Fruit fly (Drosophila melanogaster) whole organism, adult: ENCODE measurements around the gene CG7191.
A peak's percentile ranks its signal among the peaks of the same experiment; 100 is the strongest.

Experiments used
- CG11617 ChIP-seq: fragments of 200-800 bp; sonication (Bioruptor generic); optimal IDR thresholded peaks from 2 replicates; lab custom pipeline; 2017; ENCODE audit warnings: mild to moderate bottlenecking, missing biosample characterization, missing genetic modification reagents, missing genetic modification characterization
- CG12768 ChIP-seq: fragments of 200-800 bp; sonication (Bioruptor generic); optimal IDR thresholded peaks from 2 replicates; lab custom pipeline; 2017; ENCODE audit warnings: missing biosample characterization, missing genetic modification characterization, mild to moderate bottlenecking, moderate library complexity, missing genetic modification reagents
- CG14711 ChIP-seq: fragments of 200-800 bp; sonication (Bioruptor generic); optimal IDR thresholded peaks from 2 replicates; lab custom pipeline; 2018; ENCODE audit warnings: missing biosample characterization, mild to moderate bottlenecking, missing genetic modification characterization, moderate library complexity
- CG1620 ChIP-seq: fragments of 200-800 bp; sonication (Bioruptor generic); optimal IDR thresholded peaks from 2 replicates; lab custom pipeline; 2016; ENCODE audit warnings: missing biosample characterization, missing genetic modification characterization
- CG33017 ChIP-seq: fragments of 200-800 bp; sonication (Bioruptor generic); optimal IDR thresholded peaks from 2 replicates; lab custom pipeline; 2018; ENCODE audit warnings: missing biosample characterization, mild to moderate bottlenecking, missing genetic modification characterization, moderate library complexity
- CG5204 ChIP-seq: fragments of 200-800 bp; sonication (Bioruptor generic); optimal IDR thresholded peaks from 2 replicates; lab custom pipeline; 2016; ENCODE audit warnings: missing biosample characterization, missing genetic modification characterization
- CG7045 ChIP-seq: fragments of 200-800 bp; sonication (Bioruptor generic); optimal IDR thresholded peaks from 2 replicates; lab custom pipeline; 2017; ENCODE audit warnings: missing biosample characterization, mild to moderate bottlenecking, missing genetic modification characterization
- CG7101 ChIP-seq: fragments of 200-800 bp; sonication (Bioruptor generic); optimal IDR thresholded peaks from 2 replicates; lab custom pipeline; 2018; ENCODE audit warnings: missing biosample characterization, mild to moderate bottlenecking, missing genetic modification characterization, moderate library complexity
- Clk ChIP-seq: fragments of 200-800 bp; sonication (Bioruptor generic); optimal IDR thresholded peaks from 2 replicates; lab custom pipeline; 2017; ENCODE audit warnings: missing biosample characterization, missing genetic modification characterization
- Crg-1 ChIP-seq: fragments of 200-800 bp; sonication (Bioruptor generic); optimal IDR thresholded peaks from 2 replicates; lab custom pipeline; 2016; ENCODE audit warnings: missing biosample characterization, missing genetic modification characterization
- Hr96 ChIP-seq: fragments of 200-800 bp; sonication (Bioruptor generic); optimal IDR thresholded peaks from 2 replicates; lab custom pipeline; 2016; ENCODE audit warnings: missing biosample characterization, missing genetic modification characterization
- Mnt ChIP-seq: fragments of 200-800 bp; sonication (Bioruptor generic); optimal IDR thresholded peaks from 2 replicates; lab custom pipeline; 2016; ENCODE audit warnings: missing biosample characterization, mild to moderate bottlenecking, missing genetic modification characterization
- bab1 ChIP-seq: fragments of 200-800 bp; sonication (Bioruptor generic); optimal IDR thresholded peaks from 3 replicates; lab custom pipeline; 2019; ENCODE audit warnings: missing biosample characterization, mild to moderate bottlenecking, missing genetic modification characterization, moderate library complexity
- cic ChIP-seq: fragments of 200-800 bp; sonication (Bioruptor generic); optimal IDR thresholded peaks from 2 replicates; lab custom pipeline; 2017; ENCODE audit warnings: missing biosample characterization, mild to moderate bottlenecking, missing genetic modification characterization, moderate library complexity
- cnc ChIP-seq, 2 experiments: fragments of >200 bp; optimal IDR thresholded peaks; 2 replicates each; lab custom pipeline; 2017
- kay ChIP-seq: fragments of 200-800 bp; sonication (Bioruptor generic); peaks from one replicate; lab custom pipeline; 2016; ENCODE audit warnings: missing biosample characterization, missing genetic modification characterization, borderline replicate concordance
- ovo ChIP-seq: fragments of 200-800 bp; sonication (Bioruptor generic); optimal IDR thresholded peaks from 2 replicates; lab custom pipeline; 2016; ENCODE audit warnings: missing biosample characterization, missing genetic modification characterization
- pad ChIP-seq: fragments of 200-800 bp; sonication (Bioruptor generic); optimal IDR thresholded peaks from 3 replicates; lab custom pipeline; 2017; ENCODE audit warnings: missing biosample characterization, missing genetic modification characterization, mild to moderate bottlenecking, moderate library complexity, missing genetic modification reagents
- tj ChIP-seq: fragments of 200-800 bp; sonication (Bioruptor generic); optimal IDR thresholded peaks from 3 replicates; lab custom pipeline; 2017; ENCODE audit warnings: missing biosample characterization, mild to moderate bottlenecking, missing genetic modification characterization, moderate library complexity
- toe ChIP-seq: fragments of 200-800 bp; sonication (Bioruptor generic); optimal IDR thresholded peaks from 2 replicates; lab custom pipeline; 2016; ENCODE audit warnings: missing biosample characterization, missing genetic modification characterization

The CG7191 gene

DNA sequence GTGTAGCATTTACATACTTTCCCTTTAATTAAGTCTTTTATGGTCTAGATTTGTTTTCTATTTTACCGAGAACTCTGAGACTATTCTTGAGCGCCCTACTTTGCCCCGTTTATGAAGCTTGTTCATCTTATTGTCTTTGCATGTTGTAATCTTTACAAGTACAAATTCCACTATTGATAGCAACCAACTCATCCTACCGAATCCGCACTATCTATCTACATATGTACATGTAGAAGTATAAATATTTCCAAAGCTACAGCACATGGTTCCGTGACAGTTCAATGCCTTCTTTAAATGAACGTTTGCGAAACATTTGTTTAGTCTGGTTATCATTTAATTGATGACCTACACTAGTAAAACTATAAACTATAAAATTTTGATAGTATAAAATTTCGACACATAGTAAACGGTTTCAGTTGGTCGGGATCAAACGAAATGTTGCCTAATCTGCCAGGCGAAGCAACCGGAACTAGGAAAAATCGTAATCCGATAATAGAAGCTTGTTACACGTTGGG, 21.6 kb downstream of the CG7191 start:
- no peak for TF ChIP-seq Crg-1 (GFP tag; lab: Kevin White, UChicago)
- no peak for TF ChIP-seq CG33017 (tag; lab: Kevin White, UChicago)
- peak; percentile 5 for TF ChIP-seq Mnt (GFP tag; lab: Kevin White, UChicago)
- TF ChIP-seq cic = no peak
- no peak for TF ChIP-seq bab1 (GFP tag; lab: Kevin White, UChicago)
- TF ChIP-seq CG1620 = no peak
- TF ChIP-seq pad (GFP tag; lab: Kevin White, UChicago) = no peak
- TF ChIP-seq CG7101 = no peak
- no peak for TF ChIP-seq tj (GFP tag; lab: Kevin White, UChicago)
- TF ChIP-seq kay (GFP tag; lab: Kevin White, UChicago) = peak; percentile 24
- no peak for TF ChIP-seq Hr96 (GFP tag; lab: Kevin White, UChicago)

DNA sequence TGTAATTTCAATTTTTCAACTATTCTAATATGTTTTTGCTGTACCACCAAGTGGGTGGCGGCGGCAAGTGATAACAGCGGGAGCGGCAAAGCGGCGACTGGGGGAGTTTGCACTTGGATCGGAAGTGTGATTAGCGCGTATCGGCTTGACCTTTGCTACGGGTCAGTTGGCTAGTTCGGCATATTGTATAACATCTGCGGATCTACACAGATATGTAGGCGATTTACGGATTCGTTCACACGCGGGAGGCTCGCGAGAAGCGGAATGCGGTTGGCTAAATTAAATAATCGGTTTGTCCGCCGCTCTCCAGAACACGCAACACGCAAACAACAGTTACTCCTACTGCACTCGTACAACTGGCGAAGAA, 22.6 kb downstream of the CG7191 start:
- TF ChIP-seq CG7045 (no peak), CG7101 (no peak), cnc (optimal IDR thresholded peaks at IDR 0.05; lab: Kevin White, UChicago) (no peak), CG33017 (tag; lab: Kevin White, UChicago) (no peak), pad (GFP tag; lab: Kevin White, UChicago) (no peak), kay (GFP tag; lab: Kevin White, UChicago) (no peak), Crg-1 (GFP tag; lab: Kevin White, UChicago) (no peak), CG12768 (GFP tag; lab: Kevin White, UChicago) (no peak), CG11617 (GFP tag; lab: Kevin White, UChicago) (no peak), Hr96 (GFP tag; lab: Kevin White, UChicago) (no peak)

DNA sequence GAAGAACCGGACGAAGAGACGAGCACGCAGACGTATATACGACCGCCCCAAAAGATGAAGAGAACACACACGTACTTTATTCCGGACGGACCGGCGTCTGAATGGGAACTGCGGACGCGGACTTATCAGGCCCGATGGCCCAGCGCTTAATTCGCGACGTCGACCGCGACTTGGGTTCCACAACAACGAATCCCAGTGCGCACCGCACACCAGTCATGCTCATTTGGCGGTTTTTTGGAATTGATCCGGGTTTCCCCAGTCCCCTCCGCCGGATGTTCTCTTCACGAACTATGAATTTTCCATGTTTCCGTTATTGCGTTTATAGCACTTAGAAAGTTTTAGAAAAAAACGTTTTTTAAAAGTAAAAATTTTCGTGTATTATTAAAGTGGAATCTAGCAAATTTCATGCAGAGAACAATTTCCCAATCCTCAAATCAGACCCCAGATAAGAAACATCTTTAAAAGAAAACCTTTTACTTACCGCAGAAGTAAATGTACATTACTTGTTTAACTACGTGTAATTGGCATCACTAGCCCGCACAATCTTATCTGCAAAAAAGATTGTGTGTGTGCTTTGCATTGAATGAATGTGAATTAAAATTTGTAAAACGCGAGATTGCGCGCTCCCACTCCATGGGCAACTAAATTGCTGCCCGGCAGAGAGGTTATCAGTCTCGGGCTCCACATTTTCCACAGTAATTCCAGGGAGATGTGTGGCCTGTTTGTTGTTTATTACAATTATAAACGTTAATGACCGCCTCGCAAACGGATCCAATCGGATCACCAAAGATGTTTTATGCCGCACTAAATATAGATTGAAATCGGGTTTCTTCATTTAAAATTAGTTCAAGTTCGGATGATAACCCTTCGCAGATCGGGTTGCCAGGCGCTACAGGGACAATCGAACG, 23.3 kb downstream of the CG7191 start, which contains the start of gene CG7149:
TSS of gene CG7149 (minus strand) at position 110 of the 908 bp plus-strand sequence.
- TF ChIP-seq CG5204 (no peak), Crg-1 (GFP tag; lab: Kevin White, UChicago) (no peak), CG14711 (tag; lab: Kevin White, UChicago) (no peak), CG11617 (GFP tag; lab: Kevin White, UChicago) (peak; percentile 20), CG12768 (GFP tag; lab: Kevin White, UChicago) (peak; percentile 40), CG7101 (peak; percentile 14), CG33017 (tag; lab: Kevin White, UChicago) (peak; percentile 46), kay (GFP tag; lab: Kevin White, UChicago) (peak; percentile 92), Clk (GFP tag; lab: Kevin White, UChicago) (no peak), ovo (peak; percentile 40), bab1 (GFP tag; lab: Kevin White, UChicago) (no peak), cnc (optimal IDR thresholded peaks at IDR 0.05; lab: Kevin White, UChicago) (no peak), pad (GFP tag; lab: Kevin White, UChicago) (peak; percentile 10), Hr96 (GFP tag; lab: Kevin White, UChicago) (peak; percentile 55), cic (peak; percentile 99), Mnt (GFP tag; lab: Kevin White, UChicago) (peak; percentile 77), CG1620 (no peak), tj (GFP tag; lab: Kevin White, UChicago) (peak; percentile 55), CG7045 (peak; percentile 12), toe (peak; percentile 51)

DNA sequence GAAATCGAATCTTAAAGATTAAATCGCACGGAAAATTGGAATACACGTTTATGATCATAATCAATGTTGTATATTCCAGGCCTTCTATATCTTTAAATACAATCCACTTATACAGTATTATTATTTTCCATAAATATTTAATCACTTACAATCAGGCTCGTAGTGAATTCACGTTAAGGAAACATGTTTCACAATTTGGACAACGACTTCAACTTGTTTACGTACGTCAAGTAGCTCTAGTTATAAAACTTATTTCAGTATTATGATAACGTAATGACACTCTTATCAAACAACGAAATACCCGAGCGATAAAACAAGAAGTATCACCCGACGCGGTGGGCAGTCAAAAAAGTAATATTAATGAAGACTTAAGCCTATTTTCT, 23.9 kb downstream of the CG7191 start:
- TF ChIP-seq Hr96 (GFP tag; lab: Kevin White, UChicago) = no peak
- peak; percentile 91 for TF ChIP-seq kay (GFP tag; lab: Kevin White, UChicago)

DNA sequence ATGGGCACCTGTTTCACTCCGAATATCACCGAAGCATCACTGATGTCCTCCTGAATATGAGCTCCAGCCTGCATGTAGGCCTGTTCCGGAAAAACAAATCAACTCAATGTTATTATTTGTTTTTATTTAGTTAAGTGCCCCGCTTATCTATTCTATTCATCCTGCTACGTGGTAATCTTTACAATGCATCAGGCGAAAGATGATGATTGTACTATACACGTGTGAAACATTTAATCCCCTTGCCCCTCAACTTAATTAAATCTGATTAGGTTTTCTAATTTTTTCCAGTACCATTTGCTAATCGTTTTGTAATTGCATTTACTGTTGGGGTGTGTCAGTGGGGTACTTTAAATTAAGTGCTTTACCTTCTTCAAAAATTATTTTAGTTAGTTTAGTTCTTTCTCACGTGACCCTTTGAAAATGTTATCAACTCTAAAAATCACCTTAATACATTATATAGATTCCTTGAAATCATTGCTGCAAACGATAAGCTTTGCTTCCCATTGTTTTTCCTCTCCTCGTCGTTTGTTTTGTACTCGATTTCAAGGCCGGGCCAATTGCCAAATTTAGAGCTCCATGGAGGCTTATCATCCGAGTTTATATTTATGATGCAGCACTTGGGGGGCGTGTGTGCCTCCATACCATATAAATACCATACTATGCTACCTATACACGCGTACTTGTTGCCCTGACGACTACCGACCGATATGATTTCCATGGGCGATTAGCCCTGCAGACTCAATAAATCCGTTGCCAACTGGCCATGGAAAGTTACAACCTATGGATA, 27.5 kb downstream of the CG7191 start:
- TF ChIP-seq CG14711 (tag; lab: Kevin White, UChicago) (no peak), CG1620 (no peak), Clk (GFP tag; lab: Kevin White, UChicago) (no peak), CG5204 (no peak), cic (peak; percentile 89), bab1 (GFP tag; lab: Kevin White, UChicago) (no peak), CG7045 (no peak), kay (GFP tag; lab: Kevin White, UChicago) (peak; percentile 80), cnc (optimal IDR thresholded peaks at IDR 0.05; lab: Kevin White, UChicago) (no peak), CG7101 (no peak), CG33017 (tag; lab: Kevin White, UChicago) (no peak), CG11617 (GFP tag; lab: Kevin White, UChicago) (no peak), Hr96 (GFP tag; lab: Kevin White, UChicago) (no peak), pad (GFP tag; lab: Kevin White, UChicago) (no peak), tj (GFP tag; lab: Kevin White, UChicago) (no peak), Crg-1 (GFP tag; lab: Kevin White, UChicago) (no peak), Mnt (GFP tag; lab: Kevin White, UChicago) (peak; percentile 47)
